Fruit fly (Drosophila melanogaster) whole organism, adult: ENCODE results near the gene eIF1.

Experiments
- CG12768 ChIP-seq: fragments of 200-800 bp; sonication (Bioruptor generic); optimal IDR thresholded peaks from 2 replicates; lab custom pipeline; 2017; ENCODE audit warnings: missing biosample characterization, missing genetic modification characterization, mild to moderate bottlenecking, moderate library complexity, missing genetic modification reagents
- CG33017 ChIP-seq: fragments of 200-800 bp; sonication (Bioruptor generic); optimal IDR thresholded peaks from 2 replicates; lab custom pipeline; 2018; ENCODE audit warnings: missing biosample characterization, mild to moderate bottlenecking, missing genetic modification characterization, moderate library complexity
- ovo ChIP-seq: fragments of 200-800 bp; sonication (Bioruptor generic); optimal IDR thresholded peaks from 2 replicates; lab custom pipeline; 2016; ENCODE audit warnings: missing biosample characterization, missing genetic modification characterization

DNA sequence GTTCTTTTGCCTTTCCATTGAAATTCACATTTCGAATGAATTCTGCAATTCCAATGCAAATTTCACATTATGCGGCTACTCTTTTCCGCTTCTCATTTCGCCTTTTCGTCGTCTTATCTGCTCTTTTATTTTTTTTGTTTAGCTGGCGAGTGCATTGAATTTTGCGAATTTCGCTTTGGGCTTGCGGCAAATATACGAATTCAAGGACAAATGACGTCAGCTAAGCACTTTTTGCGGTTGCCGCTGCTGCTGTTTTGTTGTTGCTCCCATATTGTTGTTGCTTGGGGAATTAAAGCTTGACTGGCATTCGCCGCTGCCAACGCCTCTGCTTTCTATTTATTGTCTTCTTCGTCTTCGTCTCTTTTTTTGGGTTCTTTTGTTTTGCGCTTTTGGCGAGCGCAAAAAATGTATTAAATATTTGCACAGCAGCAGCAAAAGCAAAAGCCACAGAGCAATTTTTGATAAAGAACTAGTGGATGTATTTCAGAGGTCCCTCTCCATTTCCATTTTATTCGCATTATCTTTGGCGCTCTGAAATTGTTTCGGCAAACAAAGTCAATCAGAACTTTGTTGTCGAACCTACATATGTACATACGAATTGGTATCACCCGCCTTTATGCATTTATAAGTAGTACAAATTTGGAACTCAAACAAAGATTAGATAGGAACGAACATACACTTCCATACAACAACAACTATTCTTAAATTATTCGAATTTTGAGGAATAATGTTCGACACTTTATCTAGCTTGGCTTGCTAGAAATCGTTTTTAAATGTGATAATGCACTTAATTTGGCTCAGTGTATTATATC, 16.9 kb downstream of the eIF1 start:
- TF ChIP-seq CG33017 (tag; lab: Kevin White, UChicago) (peak; percentile 40), CG12768 (GFP tag; lab: Kevin White, UChicago) (no peak), ovo (GFP tag; lab: Kevin White, UChicago) (no peak)
